Worm (Caenorhabditis elegans): ENCODE results near the gene miz-1.

miz-1 gene

DNA sequence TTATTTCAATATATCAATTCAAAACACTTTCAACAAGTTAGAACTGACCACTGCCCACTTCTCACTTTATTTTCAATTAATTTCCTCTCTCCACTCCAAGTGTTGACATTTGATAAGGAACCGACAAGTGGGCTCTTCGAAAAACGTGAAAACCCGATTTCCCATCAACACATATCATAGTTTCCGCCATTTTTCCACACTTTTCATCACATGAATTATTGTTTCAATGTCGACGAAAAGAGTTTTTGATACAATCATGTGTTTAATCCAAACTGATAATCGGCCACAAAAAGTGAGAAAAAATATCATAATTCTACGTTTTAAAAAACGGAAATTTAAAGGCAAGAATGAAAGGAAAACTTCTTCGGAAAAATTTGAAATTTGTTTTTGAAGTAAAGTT, 16.5 kb upstream of the miz-1 start:
- no peak for TF ChIP-seq unc-62 (GFP tag; optimal IDR thresholded peaks at IDR 0.05)

DNA sequence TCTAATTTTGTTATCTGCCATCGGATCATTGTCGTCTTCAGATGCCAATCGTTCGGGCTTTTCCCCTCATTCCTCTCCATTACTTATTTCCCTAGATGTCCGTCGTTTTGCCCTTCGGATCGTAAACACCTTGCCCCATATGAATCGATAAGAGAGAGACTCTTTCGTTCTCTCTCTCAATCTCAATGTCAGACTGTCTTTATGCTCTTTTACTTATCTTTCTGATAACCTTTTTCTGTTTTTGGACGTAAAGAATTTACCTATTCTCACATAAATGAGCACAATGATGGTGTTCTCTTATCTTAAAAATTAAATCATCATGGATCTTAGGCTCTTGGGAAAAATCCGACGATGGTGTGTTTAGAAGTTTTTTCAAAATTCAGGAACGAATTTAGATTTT, 15.5 kb upstream of the miz-1 start:
- TF ChIP-seq unc-62 (GFP tag; optimal IDR thresholded peaks at IDR 0.05) = no peak

- TF ChIP-seq unc-62 (GFP tag; optimal IDR thresholded peaks at IDR 0.05) = no peak
Measured at ce11 chrIV:10798604-10799003, 13.6 kb upstream of the miz-1 start.

DNA sequence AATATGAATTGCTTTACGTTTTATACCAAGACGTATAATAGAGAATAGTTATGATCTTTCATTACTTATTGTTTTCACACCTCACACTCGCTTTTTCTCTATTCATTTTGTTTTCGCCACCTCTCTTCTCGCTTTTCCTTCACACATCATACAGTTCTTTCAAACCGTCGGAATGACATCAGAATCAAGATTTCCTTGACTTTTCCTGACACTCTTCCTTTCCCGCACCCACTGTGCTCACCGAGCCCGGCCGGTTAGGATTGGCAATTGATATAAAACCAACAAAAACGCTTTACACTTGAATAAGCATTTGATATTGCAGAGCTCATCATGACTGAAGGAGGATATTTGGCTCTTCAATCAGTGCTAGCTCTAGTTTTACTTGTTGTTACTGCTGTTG, 12.8 kb upstream of the miz-1 start, which contains the start of gene zipt-2.1:
TSS of gene zipt-2.1 (plus strand) at position 301 of the 400 bp plus-strand sequence.
- no peak for TF ChIP-seq unc-62 (GFP tag; optimal IDR thresholded peaks at IDR 0.05)

DNA sequence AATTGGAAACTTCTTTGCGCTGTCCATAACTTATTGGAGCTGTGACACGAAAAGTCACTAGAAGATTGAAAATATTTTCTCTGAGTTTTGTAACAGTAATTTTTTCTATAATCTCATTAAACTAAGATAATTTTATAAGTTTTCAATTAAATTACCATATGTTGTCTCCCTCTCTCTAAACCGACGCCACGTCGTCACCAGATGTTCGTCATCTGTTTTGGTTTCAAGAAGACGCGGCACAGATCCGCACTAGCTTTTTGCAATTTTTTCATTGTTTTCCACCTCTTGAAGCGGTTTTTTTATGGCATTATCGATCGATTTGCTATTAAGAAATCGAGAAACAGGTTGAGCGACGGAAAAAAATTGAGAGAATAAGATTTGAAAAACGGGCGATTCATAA, 8.2 kb upstream of the miz-1 start:
- no peak for TF ChIP-seq unc-62 (GFP tag; optimal IDR thresholded peaks at IDR 0.05)

- TF ChIP-seq unc-62 (GFP tag; optimal IDR thresholded peaks at IDR 0.05) = no peak
Measured at ce11 chrIV:10810820-10811219, 1.4 kb upstream of the miz-1 start.

DNA sequence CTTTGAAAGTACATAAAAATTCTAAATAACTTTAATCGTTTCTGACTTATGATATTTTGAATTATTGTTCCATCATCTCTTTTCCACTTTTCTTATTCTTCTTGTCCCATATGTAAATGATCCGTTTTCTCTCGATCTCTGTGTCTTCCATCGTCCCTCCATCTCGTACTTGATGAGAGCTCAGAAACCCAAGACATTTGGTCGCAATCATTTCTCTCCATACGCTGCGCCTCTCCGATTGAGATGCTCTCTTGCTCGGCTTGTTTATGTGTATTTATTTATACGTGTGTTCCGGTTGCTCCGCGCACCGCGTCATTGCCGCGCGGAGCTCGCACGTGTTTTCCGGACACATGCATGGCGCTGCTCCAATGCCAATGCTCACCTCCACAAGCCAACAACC, 811 bp upstream of the miz-1 start:
- TF ChIP-seq unc-62 (GFP tag; optimal IDR thresholded peaks at IDR 0.05) = no peak

ce11 chrIV:10815950-10816349, 3.8 kb downstream of the miz-1 start:
- TF ChIP-seq unc-62 (GFP tag; optimal IDR thresholded peaks at IDR 0.05) = no peak

ce11 chrIV:10817030-10817429, 4.8 kb downstream of the miz-1 start:
- TF ChIP-seq unc-62 (GFP tag; optimal IDR thresholded peaks at IDR 0.05) = no peak

- TF ChIP-seq unc-62 (GFP tag; optimal IDR thresholded peaks at IDR 0.05) = no peak
Measured at ce11 chrIV:10819049-10819448, 6.8 kb downstream of the miz-1 start.

DNA sequence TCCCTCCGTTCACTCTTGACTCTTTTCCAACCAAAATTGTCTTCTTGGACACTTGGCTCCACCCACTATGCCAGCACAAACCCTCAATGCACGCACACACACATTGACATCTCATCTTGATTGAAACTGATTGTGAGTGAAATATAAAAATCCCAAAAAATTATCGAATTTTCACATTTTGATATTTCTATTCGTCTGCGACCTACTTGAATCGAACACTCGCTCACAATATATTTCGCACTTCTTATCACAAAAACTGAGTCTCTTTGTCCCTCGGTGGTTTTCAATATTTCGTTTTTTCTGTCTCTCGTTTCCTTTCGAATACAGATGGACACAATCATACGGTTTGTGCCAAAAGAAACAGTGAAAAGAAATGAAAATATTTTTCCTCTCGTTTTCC, 7.9 kb downstream of the miz-1 start:
- TF ChIP-seq unc-62 (GFP tag; optimal IDR thresholded peaks at IDR 0.05) = no peak

- TF ChIP-seq unc-62 (GFP tag; optimal IDR thresholded peaks at IDR 0.05) = no peak
Measured at ce11 chrIV:10820837-10821671, 8.9 kb downstream of the miz-1 start.

DNA sequence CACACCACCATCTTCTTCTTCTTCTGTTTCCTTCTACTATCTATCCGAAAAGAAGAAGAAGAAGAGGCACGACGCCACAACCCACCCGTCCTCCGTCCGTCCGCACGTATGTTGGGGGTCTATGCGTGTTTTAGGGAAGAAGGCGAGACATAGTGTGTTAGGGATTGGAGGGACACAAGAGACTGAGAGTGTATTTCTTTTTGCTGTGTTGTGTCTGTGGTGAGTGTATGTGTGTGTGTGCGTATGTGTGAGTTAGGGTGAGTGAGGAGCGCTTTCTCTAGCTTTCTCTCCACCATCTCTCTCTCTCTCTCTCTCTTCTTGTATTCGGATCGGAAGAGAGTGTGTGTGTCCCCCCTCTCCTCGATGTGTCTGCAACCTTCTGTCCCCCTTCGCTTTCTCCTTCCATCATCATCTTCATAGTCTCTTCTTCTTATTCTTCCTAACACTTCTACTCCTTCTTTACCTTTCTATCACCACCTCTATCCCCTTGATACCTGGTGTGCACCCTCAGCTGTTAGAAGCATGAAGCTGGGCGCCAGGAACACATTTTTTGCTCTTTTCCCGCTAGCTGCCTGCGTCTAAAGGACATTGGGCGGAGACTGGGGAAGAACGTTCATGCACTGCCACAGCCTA, 9.6 kb downstream of the miz-1 start:
- TF ChIP-seq unc-62 (GFP tag; optimal IDR thresholded peaks at IDR 0.05) = peak; percentile 71

DNA sequence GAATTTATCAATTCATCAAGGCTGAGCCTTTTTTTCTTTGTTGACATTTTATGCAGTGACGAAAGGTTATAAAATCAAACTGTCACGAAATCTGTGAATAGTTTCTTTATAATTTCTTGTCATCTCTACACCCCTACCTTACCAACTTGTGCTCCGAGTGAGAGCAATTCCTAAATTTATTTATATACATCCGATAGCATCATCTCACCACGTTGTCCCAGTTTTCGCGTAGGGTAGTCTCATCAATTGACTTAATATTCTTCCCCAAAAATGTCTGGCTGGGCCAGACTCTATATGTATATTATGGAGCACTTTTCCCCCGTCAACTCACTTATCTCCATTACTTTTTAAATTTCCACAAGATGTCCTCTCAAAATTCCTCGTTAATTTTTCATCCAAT, 13.2 kb downstream of the miz-1 start:
- no peak for TF ChIP-seq unc-62 (GFP tag; optimal IDR thresholded peaks at IDR 0.05)

DNA sequence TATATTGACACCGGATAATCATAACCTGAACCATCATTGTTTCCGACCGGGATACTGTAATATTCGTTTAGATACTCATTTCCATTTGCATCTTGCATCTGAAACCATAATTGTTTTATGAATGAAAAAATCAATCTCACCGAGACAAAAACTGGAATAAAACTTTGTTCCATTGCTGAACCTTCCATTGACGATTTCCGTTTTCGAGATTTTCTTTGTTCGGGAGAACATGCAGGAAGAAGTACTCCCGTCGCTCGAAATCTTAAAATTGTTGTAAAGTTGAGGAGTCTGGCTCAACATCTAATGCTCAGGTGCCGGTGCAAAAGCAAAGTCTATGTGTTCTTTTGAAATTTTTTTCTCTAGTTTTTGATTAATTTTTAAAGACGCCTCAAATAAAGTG, 13.8 kb downstream of the miz-1 start:
- TF ChIP-seq unc-62 (GFP tag; optimal IDR thresholded peaks at IDR 0.05) = no peak

DNA sequence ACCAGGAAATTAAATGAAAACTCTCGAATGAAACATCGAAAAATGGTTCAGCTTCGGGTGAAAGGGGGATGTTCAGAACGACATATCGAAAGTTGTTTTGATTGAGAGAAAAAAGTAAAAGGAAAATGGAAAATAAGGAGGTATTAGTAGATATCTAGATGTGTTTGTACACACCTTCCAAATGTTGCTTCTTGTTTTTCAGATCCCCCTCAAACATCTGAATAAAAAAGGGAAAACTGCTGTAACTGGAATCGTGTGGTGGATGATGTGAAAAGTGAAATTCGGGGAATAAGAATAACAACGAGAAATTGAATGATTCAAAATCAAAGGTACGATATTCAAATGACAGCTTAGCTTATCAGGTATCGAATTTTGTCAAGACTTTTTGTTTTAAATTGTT, 15.8 kb downstream of the miz-1 start, which contains the start of gene npax-3:
TSS of gene npax-3 (minus strand) at position 101 of the 400 bp plus-strand sequence.
- no peak for TF ChIP-seq unc-62 (GFP tag; optimal IDR thresholded peaks at IDR 0.05)

DNA sequence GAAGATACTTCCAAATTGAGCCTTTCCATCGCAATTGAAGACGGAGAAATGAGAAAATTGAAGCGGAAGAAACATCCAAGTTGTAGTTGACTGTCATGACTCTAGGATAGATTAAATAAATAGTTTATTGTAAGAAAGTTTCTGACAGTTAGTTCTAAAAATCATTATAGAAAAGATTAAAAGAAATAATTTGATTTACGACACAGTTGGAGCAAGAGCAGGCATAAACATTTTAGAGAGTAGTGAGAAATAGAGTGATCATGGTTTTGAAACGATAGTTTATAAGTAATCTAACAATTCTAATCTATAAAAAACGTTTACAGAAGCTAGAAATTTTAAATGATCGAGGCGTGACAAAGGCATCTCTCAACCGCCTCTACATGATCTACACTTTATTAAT, 19.9 kb downstream of the miz-1 start, which contains the start of gene best-15:
TSS of gene best-15 (minus strand) at position 101 of the 400 bp plus-strand sequence.
- no peak for TF ChIP-seq unc-62 (GFP tag; optimal IDR thresholded peaks at IDR 0.05)

Data from whole organism, dauer.